Worm (Caenorhabditis elegans) whole organism, mixed stage, embryonic: ENCODE measurements around the gene sphk-1.

Experiments used
- ces-1 ChIP-seq: fragments of 150-350 bp; optimal IDR thresholded peaks from 2 replicates; lab custom pipeline; 2014; ENCODE audit warnings: missing biosample characterization, missing genetic modification reagents, missing genetic modification characterization
- nhr-28 ChIP-seq: fragments of 150-350 bp; optimal IDR thresholded peaks from 2 replicates; lab custom pipeline; 2014; ENCODE audit warnings: missing biosample characterization, missing genetic modification characterization
- unc-39 ChIP-seq: fragments of 150-350 bp; optimal IDR thresholded peaks from 2 replicates; lab custom pipeline; 2014; ENCODE audit warnings: missing biosample characterization, missing genetic modification characterization
- unc-62 ChIP-seq: fragments of 150-350 bp; optimal IDR thresholded peaks from 2 replicates; lab custom pipeline; 2014; ENCODE audit warnings: missing biosample characterization, missing genetic modification reagents, missing genetic modification characterization
- ztf-11 ChIP-seq: fragments of 150-350 bp; optimal IDR thresholded peaks from 2 replicates; lab custom pipeline; 2014; ENCODE audit warnings: missing biosample characterization, missing genetic modification characterization

DNA sequence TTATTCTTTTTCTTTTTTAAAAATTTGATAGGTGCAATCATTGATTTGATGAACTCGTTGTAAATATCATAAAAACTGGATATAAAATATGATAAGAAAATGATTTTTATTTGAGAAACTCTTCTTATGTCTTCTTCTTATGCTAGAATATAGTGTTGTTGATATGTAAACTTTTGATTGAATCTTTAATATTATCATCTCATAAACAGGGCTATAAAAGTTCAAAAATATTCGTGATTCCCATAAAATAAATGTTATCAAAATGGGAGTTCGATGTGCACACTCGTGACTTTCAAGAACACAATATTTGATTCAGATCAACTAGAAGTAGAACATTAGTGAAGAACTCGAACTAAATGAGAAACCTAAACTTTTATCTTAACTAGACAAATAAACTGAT is 37.5 kb upstream of the sphk-1 start:
- TF ChIP-seq ztf-11 (tag; lab: Kevin White, UChicago) (no peak), ces-1 (no peak), nhr-28 (tag; lab: Kevin White, UChicago) (no peak), unc-62 (no peak), unc-39 (tag; lab: Kevin White, UChicago) (no peak)
